Worm (Caenorhabditis elegans): ENCODE results near the gene Y39B6A.7.
A peak's percentile ranks its signal among the peaks of the same experiment; 100 is the strongest.

Gene Y39B6A.7

DNA sequence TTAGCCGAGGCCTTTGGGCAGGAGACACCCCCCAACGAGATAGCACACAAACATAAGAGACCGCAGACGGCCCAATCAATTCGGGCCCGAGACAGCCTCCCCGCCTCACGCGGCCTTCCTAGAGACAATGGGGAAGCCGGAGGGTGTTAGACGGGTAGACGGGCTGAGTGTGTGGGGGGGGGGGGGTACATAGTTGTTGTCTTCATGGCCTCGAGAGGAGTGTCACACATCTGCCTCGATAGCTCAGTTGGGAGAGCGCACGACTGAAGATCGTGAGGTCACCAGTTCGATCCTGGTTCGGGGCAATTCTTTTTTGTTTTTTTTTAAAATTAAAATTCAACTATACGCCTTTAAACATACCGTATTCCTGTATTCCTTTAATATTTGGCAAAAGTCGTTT is 23.1 kb downstream of the Y39B6A.7 start (continued):
- TF ChIP-seq ceh-31 (tag; optimal IDR thresholded peaks at IDR 0.05) (peak; percentile 43), madf-2 (tag; optimal IDR thresholded peaks at IDR 0.05) (peak; percentile 63), ceh-30 (tag; optimal IDR thresholded peaks at IDR 0.05) (no peak), ceh-24 (tag; optimal IDR thresholded peaks at IDR 0.05) (peak; percentile 13), che-1 (tag; optimal IDR thresholded peaks at IDR 0.05) (peak; percentile 80), sox-4 (tag; optimal IDR thresholded peaks at IDR 0.05) (peak; percentile 65), mec-3 (tag; optimal IDR thresholded peaks at IDR 0.05; ENCODE audit: borderline replicate concordance) (no peak), C38D4.7 (GFP tag; optimal IDR thresholded peaks at IDR 0.05) (peak; percentile 75), pag-3 (tag; optimal IDR thresholded peaks at IDR 0.05; ENCODE audit: borderline replicate concordance) (peak; percentile 18), nhr-232 (tag; optimal IDR thresholded peaks at IDR 0.05) (peak; percentile 51), pqm-1 (tag; optimal IDR thresholded peaks at IDR 0.05) (peak; percentile 13), ahr-1 (tag; optimal IDR thresholded peaks at IDR 0.05) (peak; percentile 28), dmd-4 (tag; optimal IDR thresholded peaks at IDR 0.05; ENCODE audit: borderline replicate concordance) (no peak), unc-55 (GFP tag; optimal IDR thresholded peaks at IDR 0.05) (no peak), sdc-2 (tag; optimal IDR thresholded peaks at IDR 0.05) (peak; percentile 53), zip-5 (tag; optimal IDR thresholded peaks at IDR 0.05) (peak; percentile 21)

DNA sequence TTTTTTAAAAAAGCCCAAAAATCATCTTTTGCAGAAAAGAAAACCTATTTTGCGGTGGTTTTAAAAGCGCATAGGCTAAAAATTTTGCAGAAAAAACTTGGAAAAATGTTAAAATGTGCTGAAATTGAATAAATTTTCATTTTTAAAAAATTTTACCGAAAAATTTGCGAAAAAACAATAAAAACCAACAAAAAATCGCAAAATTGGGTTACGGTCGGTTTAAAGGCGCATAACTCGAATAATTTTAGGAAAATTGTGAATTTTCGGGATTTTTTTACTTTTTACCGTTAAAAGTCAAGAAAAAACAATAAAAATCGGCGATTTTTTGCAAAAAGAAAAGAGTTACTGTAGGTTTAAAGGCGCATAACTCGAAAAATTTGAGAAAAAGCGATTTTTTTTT is 23.7 kb downstream of the Y39B6A.7 start:
- no peak for TF ChIP-seq hlh-30 (tag; optimal IDR thresholded peaks at IDR 0.05; ENCODE audit: insufficient read depth)
- no peak for TF ChIP-seq lin-11 (tag; optimal IDR thresholded peaks at IDR 0.05)
- TF ChIP-seq tbx-7 (tag; optimal IDR thresholded peaks at IDR 0.05), result no peak
- TF ChIP-seq che-1 (tag; optimal IDR thresholded peaks at IDR 0.05), result no peak

DNA sequence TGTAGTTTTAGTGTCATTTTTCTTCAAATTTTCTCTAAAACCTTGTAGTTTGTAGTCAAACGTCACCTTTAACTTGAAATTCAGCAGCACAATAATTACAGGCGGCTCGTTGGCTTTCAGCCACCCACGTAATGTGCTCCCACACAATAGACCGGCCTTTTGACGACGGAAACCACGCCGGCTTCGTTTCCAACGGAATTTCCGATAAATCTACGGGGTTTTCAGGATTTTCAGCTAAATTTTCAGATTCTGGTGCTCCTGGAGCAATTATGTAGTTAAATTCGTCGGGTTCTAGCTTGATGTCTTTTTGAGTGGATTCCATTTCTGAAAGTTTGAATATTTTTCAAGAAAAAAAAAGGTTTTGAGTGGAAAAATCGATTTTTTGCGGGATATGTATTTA is 24.4 kb downstream of the Y39B6A.7 start, which contains the start of gene bed-1:
Gene bed-1 (minus strand): TSS at position 337 of the 400 bp plus-strand sequence.
- TF ChIP-seq pax-1 (tag; optimal IDR thresholded peaks at IDR 0.05) (no peak), pha-4 (tag; optimal IDR thresholded peaks at IDR 0.05) (no peak), che-1 (tag; optimal IDR thresholded peaks at IDR 0.05) (no peak)

DNA sequence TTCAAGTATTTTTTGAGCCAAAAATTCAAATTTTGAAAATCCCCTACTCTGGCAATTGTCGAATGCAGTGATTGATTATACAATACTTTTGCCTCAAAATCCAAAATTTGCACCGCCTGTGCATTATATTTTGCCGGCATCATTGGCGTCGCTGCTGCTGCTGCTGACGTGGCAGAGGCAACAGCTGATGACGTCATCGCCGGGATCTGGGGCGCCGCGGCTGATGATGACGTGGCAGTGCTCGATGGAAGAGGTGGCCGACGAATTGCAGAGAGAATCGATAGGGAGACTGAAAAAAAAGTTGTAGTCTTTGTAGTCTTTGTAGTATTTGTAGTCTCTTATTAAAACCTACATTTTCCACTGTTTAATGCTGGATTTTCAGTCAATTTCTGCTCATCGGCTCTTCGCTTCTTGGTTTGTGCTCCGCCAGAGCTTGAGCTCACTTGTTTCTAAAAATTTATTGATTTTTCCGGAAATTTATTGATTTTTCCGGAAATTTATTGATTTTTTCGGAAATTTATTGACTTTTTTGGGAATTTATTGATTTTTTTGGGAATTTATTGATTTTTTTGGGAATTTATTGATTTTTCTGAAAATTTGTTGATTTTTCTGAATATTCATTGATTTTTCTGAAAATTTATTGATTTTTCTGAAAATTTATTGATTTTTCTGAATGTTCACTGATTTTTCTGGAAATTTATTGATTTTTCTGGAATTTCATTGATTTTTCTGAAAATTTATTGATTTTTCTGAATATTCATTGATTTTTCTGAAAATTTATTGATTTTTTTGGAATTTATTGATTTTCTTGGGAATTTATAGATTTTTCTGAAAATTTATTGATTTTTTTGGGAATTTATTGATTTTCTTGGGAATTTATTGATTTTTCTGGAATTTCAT is 28.0 kb downstream of the Y39B6A.7 start:
- TF ChIP-seq unc-42 (tag; optimal IDR thresholded peaks at IDR 0.05) (no peak), ceh-30 (tag; optimal IDR thresholded peaks at IDR 0.05) (no peak), T23F11.4 (GFP tag; optimal IDR thresholded peaks at IDR 0.05) (no peak), ceh-18 (tag; optimal IDR thresholded peaks at IDR 0.05) (no peak), ceh-19 (GFP tag; optimal IDR thresholded peaks at IDR 0.05) (no peak), ceh-48 (tag; optimal IDR thresholded peaks at IDR 0.05) (peak; percentile 74), ztf-16 (tag; optimal IDR thresholded peaks at IDR 0.05) (no peak)

DNA sequence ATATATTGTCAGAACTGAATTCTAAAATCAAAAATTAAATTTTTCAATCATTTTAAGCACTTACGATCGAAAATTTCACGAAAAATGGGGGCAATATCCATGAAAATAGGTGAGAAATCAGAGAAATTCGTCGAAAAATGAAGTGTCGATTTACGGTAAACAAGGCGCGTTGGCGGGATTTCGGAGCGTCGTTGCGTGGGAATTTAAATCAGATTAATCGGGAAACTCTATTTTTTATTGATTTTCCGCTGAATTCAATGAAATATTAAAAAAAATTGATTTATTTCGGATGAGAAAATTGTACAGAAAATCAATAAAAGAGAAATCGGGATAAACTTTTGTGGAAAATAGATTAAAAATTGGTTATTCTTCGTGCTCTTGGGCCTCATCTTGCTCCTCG is 29.7 kb downstream of the Y39B6A.7 start, which contains the start of gene Y39B6A.13:
Gene Y39B6A.13 (minus strand): TSS at position 166 of the 400 bp plus-strand sequence.
- TF ChIP-seq hlh-8 (tag; optimal IDR thresholded peaks at IDR 0.05), result no peak
- TF ChIP-seq ztf-16 (tag; optimal IDR thresholded peaks at IDR 0.05), result no peak
- TF ChIP-seq ref-2 (tag; optimal IDR thresholded peaks at IDR 0.05), result no peak
- TF ChIP-seq unc-55 (GFP tag; optimal IDR thresholded peaks at IDR 0.05), result no peak
- TF ChIP-seq C08G9.2 (tag; optimal IDR thresholded peaks at IDR 0.05), result no peak
- TF ChIP-seq syd-9 (tag; optimal IDR thresholded peaks at IDR 0.05), result no peak
- TF ChIP-seq unc-42 (tag; optimal IDR thresholded peaks at IDR 0.05), result peak; percentile 35
- no peak for TF ChIP-seq mec-3 (tag; optimal IDR thresholded peaks at IDR 0.05; ENCODE audit: borderline replicate concordance)
- TF ChIP-seq hlh-6 (tag; optimal IDR thresholded peaks at IDR 0.05), result no peak
- TF ChIP-seq ceh-48 (tag; optimal IDR thresholded peaks at IDR 0.05), result peak; percentile 21
- no peak for TF ChIP-seq nfya-1 (tag; optimal IDR thresholded peaks at IDR 0.05)
- TF ChIP-seq pag-3 (tag; optimal IDR thresholded peaks at IDR 0.05; ENCODE audit: borderline replicate concordance), result no peak
- no peak for TF ChIP-seq sox-4 (tag; optimal IDR thresholded peaks at IDR 0.05)
